Worm (Caenorhabditis elegans) whole organism, L1 larva: ENCODE measurements around the gene fkh-9.

Experiments used
- C34B4.2 ChIP-seq: sonication (generic microtip); optimal IDR thresholded peaks from 2 replicates; lab custom pipeline; 2017; ENCODE audit warnings: mild to moderate bottlenecking, missing genetic modification characterization, missing compliant biosample characterization
- Y116A8C.19 ChIP-seq: sonication (generic microtip); optimal IDR thresholded peaks from 2 replicates; lab custom pipeline; 2016; ENCODE audit warnings: missing compliant biosample characterization, missing genetic modification characterization, borderline replicate concordance
- aha-1 ChIP-seq: fragments of 150-350 bp; optimal IDR thresholded peaks from 2 replicates; lab custom pipeline; 2014; ENCODE audit warnings: missing biosample characterization, missing genetic modification characterization
- ama-1 ChIP-seq: fragments of 150-350 bp; optimal IDR thresholded peaks from 2 replicates; lab custom pipeline; 2014
- blmp-1 ChIP-seq: fragments of 150-350 bp; optimal IDR thresholded peaks from 2 replicates; lab custom pipeline; 2014; ENCODE audit warnings: missing biosample characterization, missing genetic modification characterization
- ceh-90 ChIP-seq: sonication (generic microtip); optimal IDR thresholded peaks from 2 replicates; lab custom pipeline; 2016; ENCODE audit warnings: missing genetic modification characterization, missing compliant biosample characterization
- egl-13 ChIP-seq: sonication (generic microtip); optimal IDR thresholded peaks from 2 replicates; lab custom pipeline; 2016; ENCODE audit warnings: missing genotype, missing genetic modification reagents, missing genetic modification characterization, missing compliant biosample characterization
- egl-27 ChIP-seq, 2 experiments: fragments of 150-350 bp in 1 of 2; sonication (generic microtip); optimal IDR thresholded peaks; 3 replicates each; lab custom pipeline; 2017 to 2018; ENCODE audit warnings: missing biosample characterization in 2 of 2, missing genetic modification characterization in 2 of 2, missing genetic modification reagents in 2 of 2
- elt-2 ChIP-seq: sonication (generic microtip); optimal IDR thresholded peaks from 2 replicates; lab custom pipeline; 2016; ENCODE audit warnings: missing genetic modification characterization, mild to moderate bottlenecking, inconsistent platforms, missing compliant biosample characterization, missing genetic modification reagents
- elt-3 ChIP-seq, 6 experiments: fragments of 150-350 bp in 1 of 6; sonication (generic microtip); optimal IDR thresholded peaks; 2 replicates each; lab custom pipeline; 2017 to 2018; ENCODE audit warnings: missing biosample characterization in 6 of 6, missing genetic modification characterization in 6 of 6, inconsistent platforms in 1 of 6
- fkh-10 ChIP-seq: sonication (generic microtip); optimal IDR thresholded peaks from 2 replicates; lab custom pipeline; 2017; ENCODE audit warnings: missing biosample characterization, missing genetic modification reagents, missing genetic modification characterization
- fkh-8 ChIP-seq: sonication (generic microtip); optimal IDR thresholded peaks from 2 replicates; lab custom pipeline; 2016; ENCODE audit warnings: mild to moderate bottlenecking, missing genetic modification characterization, missing compliant biosample characterization
- fos-1 ChIP-seq: fragments of 150-350 bp; optimal IDR thresholded peaks from 2 replicates; lab custom pipeline; 2014; ENCODE audit warnings: missing biosample characterization, missing genetic modification characterization
- grh-1 ChIP-seq: fragments of 200-800 bp; sonication (Bioruptor generic); IDR thresholded peaks from 2 replicates; pipeline ENCODE4 v1.3.6; 2022; ENCODE audit warnings: missing genetic modification reagents, missing genetic modification characterization, missing compliant biosample characterization
- jun-1 ChIP-seq: fragments of 150-350 bp; optimal IDR thresholded peaks from 2 replicates; lab custom pipeline; 2014; ENCODE audit warnings: missing biosample characterization, missing genetic modification reagents, missing genetic modification characterization
- lin-13 ChIP-seq: fragments of 150-350 bp; optimal IDR thresholded peaks from 2 replicates; lab custom pipeline; 2014; ENCODE audit warnings: missing biosample characterization, missing genetic modification reagents, missing genetic modification characterization
- lin-14 ChIP-seq: fragments of 200-800 bp; sonication (Bioruptor generic); optimal IDR thresholded peaks from 2 replicates; lab custom pipeline; 2018; ENCODE audit warnings: mild to moderate bottlenecking, missing genetic modification characterization, moderate library complexity, missing compliant biosample characterization
- lir-3 ChIP-seq: sonication (generic microtip); optimal IDR thresholded peaks from 2 replicates; lab custom pipeline; 2016; ENCODE audit warnings: mild to moderate bottlenecking, missing genetic modification characterization, moderate library complexity, missing compliant biosample characterization; ENCODE audit not compliant: poor library complexity
- lsy-2 ChIP-seq, 2 experiments: fragments of 150-350 bp; optimal IDR thresholded peaks; 2 replicates each; lab custom pipeline; 2014; ENCODE audit warnings: missing biosample characterization in 2 of 2, missing genetic modification characterization in 2 of 2
- mdl-1 ChIP-seq, 2 experiments: fragments of 150-350 bp; optimal IDR thresholded peaks; 2 replicates each; lab custom pipeline; 2014 to 2017; ENCODE audit warnings: missing biosample characterization in 2 of 2, missing genetic modification characterization in 2 of 2, inconsistent platforms in 1 of 2
- nhr-19 ChIP-seq: fragments of 200-800 bp; sonication (Bioruptor generic); conservative IDR thresholded peaks from 2 replicates; pipeline ENCODE4 v1.3.6; 2022; ENCODE audit warnings: missing genetic modification characterization, missing compliant biosample characterization
- nhr-20 ChIP-seq: sonication (generic microtip); optimal IDR thresholded peaks from 2 replicates; lab custom pipeline; 2016; ENCODE audit warnings: mild to moderate bottlenecking, missing genetic modification characterization, missing compliant biosample characterization
- nhr-47 ChIP-seq: sonication (generic microtip); optimal IDR thresholded peaks from 2 replicates; lab custom pipeline; 2016; ENCODE audit warnings: mild to moderate bottlenecking, missing genetic modification characterization, moderate library complexity, missing compliant biosample characterization
- nhr-71 ChIP-seq: sonication (generic microtip); optimal IDR thresholded peaks from 2 replicates; lab custom pipeline; 2016; ENCODE audit warnings: mild to moderate bottlenecking, missing genetic modification characterization, moderate library complexity, missing compliant biosample characterization
- nhr-77 ChIP-seq: fragments of 150-350 bp; optimal IDR thresholded peaks from 2 replicates; lab custom pipeline; 2014; ENCODE audit warnings: missing biosample characterization, missing genetic modification characterization
- nhr-84 ChIP-seq: sonication (generic microtip); optimal IDR thresholded peaks from 2 replicates; lab custom pipeline; 2017; ENCODE audit warnings: missing biosample characterization, missing genetic modification characterization
- nhr-85 ChIP-seq: sonication (generic microtip); peaks from one replicate; lab custom pipeline; 2016; ENCODE audit warnings: missing genetic modification characterization, inconsistent platforms, missing compliant biosample characterization
- nhr-90 ChIP-seq: sonication (generic microtip); optimal IDR thresholded peaks from 2 replicates; lab custom pipeline; 2016; ENCODE audit warnings: mild to moderate bottlenecking, missing genetic modification characterization, missing compliant biosample characterization; ENCODE audit not compliant: poor library complexity
- pax-3 ChIP-seq: fragments of 200-800 bp; sonication (Bioruptor generic); optimal IDR thresholded peaks from 2 replicates; lab custom pipeline; 2018; ENCODE audit warnings: mild to moderate bottlenecking, missing genetic modification characterization, moderate library complexity, missing compliant biosample characterization
- pqm-1 ChIP-seq: sonication (generic microtip); optimal IDR thresholded peaks from 3 replicates; lab custom pipeline; 2017; ENCODE audit warnings: missing biosample characterization, missing genetic modification characterization
- rnt-1 ChIP-seq: sonication (generic microtip); optimal IDR thresholded peaks from 2 replicates; lab custom pipeline; 2016; ENCODE audit warnings: mild to moderate bottlenecking, missing genetic modification characterization, moderate library complexity, missing compliant biosample characterization
- snu-23 ChIP-seq: sonication (generic microtip); optimal IDR thresholded peaks from 2 replicates; lab custom pipeline; 2016; ENCODE audit warnings: missing genetic modification characterization, missing compliant biosample characterization
- sup-37 ChIP-seq: fragments of 200-800 bp; sonication (Bioruptor generic); optimal IDR thresholded peaks from 2 replicates; lab custom pipeline; 2018; ENCODE audit warnings: mild to moderate bottlenecking, missing genetic modification characterization, missing compliant biosample characterization
- tbx-2 ChIP-seq: sonication (generic microtip); optimal IDR thresholded peaks from 2 replicates; lab custom pipeline; 2016; ENCODE audit warnings: missing genetic modification characterization, missing compliant biosample characterization
- tlp-1 ChIP-seq: fragments of 150-350 bp; optimal IDR thresholded peaks from 2 replicates; lab custom pipeline; 2014; ENCODE audit warnings: missing biosample characterization, missing genetic modification characterization
- unc-62 ChIP-seq: fragments of 150-350 bp; optimal IDR thresholded peaks from 2 replicates; lab custom pipeline; 2014; ENCODE audit warnings: missing biosample characterization, missing genetic modification reagents, missing genetic modification characterization
- xbp-1 ChIP-seq: sonication (generic microtip); optimal IDR thresholded peaks from 2 replicates; lab custom pipeline; 2016; ENCODE audit warnings: missing genetic modification characterization, missing compliant biosample characterization
- ztf-11 ChIP-seq, 2 experiments: sonication (generic microtip); optimal IDR thresholded peaks; 2 replicates each; lab custom pipeline; 2016 to 2017; ENCODE audit warnings: missing genetic modification characterization in 2 of 2, missing biosample characterization in 1 of 2, missing compliant biosample characterization in 1 of 2

Gene fkh-9

DNA sequence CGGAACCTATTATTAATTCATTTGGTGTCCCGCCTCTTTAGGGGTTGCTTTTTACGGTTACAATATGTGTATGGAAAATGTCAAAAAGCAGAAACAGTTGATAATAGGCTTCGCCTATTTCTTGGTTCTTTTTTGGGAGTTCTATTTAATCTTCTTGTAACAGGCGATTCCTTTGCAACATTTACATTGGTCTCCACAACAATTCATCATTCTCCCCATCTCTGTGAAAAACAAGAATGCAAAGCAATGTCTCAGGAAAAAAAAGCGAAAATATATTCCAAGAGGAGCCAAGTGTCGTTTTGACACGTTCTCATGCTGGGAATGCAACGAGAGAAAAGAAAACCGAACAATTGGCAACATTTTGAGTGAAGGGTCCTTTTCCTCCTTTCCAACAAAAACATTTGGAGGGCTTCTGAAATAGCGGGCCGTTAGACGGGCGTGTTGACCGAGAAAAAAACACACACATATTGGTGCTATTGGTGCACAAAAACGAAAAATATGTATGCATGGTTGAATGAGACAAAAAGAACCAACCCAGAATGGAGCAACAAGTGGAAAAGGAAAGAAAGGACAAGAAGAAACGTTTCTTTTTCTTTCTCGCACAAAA lies 1.9 kb upstream of the fkh-9 start:
- TF ChIP-seq fkh-10 (peak; percentile 14), lin-14 (GFP tag; lab: Kevin White, UChicago) (peak; percentile 32), tlp-1 (tag; lab: Kevin White, UChicago) (no peak)

DNA sequence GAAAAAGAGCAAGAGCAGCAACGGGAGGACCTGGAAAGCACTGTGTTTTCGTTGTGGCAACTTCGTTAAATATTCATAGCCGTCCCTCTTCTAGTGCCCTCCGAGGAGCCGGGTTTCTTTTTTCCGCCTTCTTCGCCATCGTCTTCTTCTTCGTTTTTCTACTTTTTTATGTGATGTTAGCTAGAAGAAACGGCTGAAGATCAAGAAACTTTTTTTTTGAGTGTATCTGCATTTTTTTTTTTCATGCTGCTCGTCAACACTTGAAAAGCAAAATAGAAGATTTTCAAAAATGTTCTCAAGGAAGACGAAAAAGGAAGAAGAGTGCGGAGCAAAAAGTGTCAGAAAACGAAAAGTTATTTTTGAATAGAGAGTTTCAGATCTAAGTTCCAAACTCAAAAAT lies 548 bp upstream of the fkh-9 start:
- TF ChIP-seq grh-1 (no peak), fkh-8 (tag; lab: Kevin White, UChicago) (no peak), fkh-10 (peak; percentile 42), egl-13 (no peak), lin-13 (GFP tag; lab: Kevin White, UChicago) (no peak), jun-1 (tag; lab: Kevin White, UChicago) (no peak), unc-62 (GFP tag; lab: Kevin White, UChicago) (no peak), nhr-47 (tag; lab: Kevin White, UChicago) (no peak)

DNA sequence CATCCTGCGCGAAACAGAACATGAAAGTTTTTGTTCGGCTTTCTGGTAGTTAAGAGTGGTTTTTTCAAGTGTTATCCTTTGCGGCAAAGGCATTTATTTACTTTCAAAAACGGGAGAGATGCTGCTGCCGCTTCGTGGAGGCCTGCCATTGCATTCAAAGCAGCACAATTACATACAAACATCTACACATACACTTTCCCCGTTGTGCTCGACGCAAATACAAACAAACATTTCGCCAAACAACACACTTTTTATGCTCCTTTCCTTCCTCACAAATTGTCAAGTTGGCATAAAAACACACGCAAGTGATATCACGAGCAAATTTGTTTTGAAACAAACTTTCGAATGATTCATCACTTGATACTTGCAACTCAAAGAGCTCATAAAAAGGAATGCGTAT lies 591 bp downstream of the fkh-9 start:
- TF ChIP-seq Y116A8C.19: no peak
- peak in 1 of 2 experiments; percentile 21 for TF ChIP-seq egl-27 (tag; optimal IDR thresholded peaks at IDR 0.05; lab: Kevin White, UChicago)
- no peak for TF ChIP-seq pax-3 (tag; lab: Kevin White, UChicago)
- no peak for TF ChIP-seq xbp-1 (tag; lab: Kevin White, UChicago)
- peak; percentile 5 for TF ChIP-seq nhr-20
- peak; percentile 44 for TF ChIP-seq nhr-77 (tag; lab: Kevin White, UChicago)
- peak in 1 of 2 experiments; percentile 12 for TF ChIP-seq mdl-1 (tag; optimal IDR thresholded peaks at IDR 0.05; lab: Kevin White, UChicago)
- peak; percentile 1 for TF ChIP-seq ama-1 (lab: Kevin White, UChicago)
- peak; percentile 11 for TF ChIP-seq rnt-1 (tag; lab: Kevin White, UChicago)
- TF ChIP-seq pqm-1: no peak
- TF ChIP-seq lin-13 (GFP tag; lab: Kevin White, UChicago): no peak
- TF ChIP-seq lin-14 (GFP tag; lab: Kevin White, UChicago): peak; percentile 55
- no peak for TF ChIP-seq nhr-71 (tag; lab: Kevin White, UChicago)
- TF ChIP-seq tbx-2: peak; percentile 45

DNA sequence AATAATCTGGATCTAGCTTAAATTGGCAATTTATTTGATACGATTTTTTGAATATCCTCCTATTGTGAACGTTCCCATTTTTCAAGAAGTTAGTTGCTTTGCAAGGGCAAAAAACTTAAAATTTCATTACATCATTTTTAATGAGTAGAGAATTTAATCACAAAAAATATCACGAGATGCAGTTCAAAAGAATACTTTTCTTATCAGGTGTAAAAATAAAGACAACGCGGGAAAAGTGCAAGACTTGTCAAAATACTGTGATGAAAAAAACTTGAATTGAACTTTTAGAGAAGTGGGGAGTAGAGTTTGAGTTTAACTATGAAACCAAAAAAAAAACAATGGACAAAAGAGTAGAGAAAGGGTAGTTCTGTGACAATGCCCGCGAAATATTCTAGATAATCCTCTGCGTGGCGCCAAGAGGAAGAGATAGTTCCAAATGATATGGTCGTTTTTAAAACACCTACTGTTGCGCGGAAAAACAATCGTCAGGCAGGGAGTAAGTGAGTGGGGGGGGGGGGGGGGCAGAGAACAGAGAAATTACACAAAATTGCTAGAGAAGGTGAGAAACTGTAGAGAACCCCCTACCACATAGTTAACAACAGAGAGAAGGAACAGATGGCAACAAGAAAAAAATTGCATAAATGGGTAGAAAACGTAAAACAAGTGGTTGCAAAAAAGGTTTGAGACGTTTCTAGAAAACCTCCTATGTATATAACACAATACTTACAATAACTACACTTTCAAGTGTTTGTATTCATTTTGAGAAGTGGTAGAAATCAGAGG lies 1.7 kb downstream of the fkh-9 start:
- TF ChIP-seq unc-62 (GFP tag; lab: Kevin White, UChicago) (no peak), elt-2 (peak; percentile 68), blmp-1 (tag; lab: Kevin White, UChicago) (peak; percentile 35), snu-23 (GFP tag; lab: Kevin White, UChicago) (peak; percentile 1), C34B4.2 (tag; lab: Kevin White, UChicago) (no peak), lin-14 (GFP tag; lab: Kevin White, UChicago) (peak; percentile 25), nhr-19 (GFP tag; lab: Robert Waterston, UW) (no peak), ceh-90 (tag; lab: Kevin White, UChicago) (no peak), lsy-2 (tag; optimal IDR thresholded peaks at IDR 0.05; lab: Kevin White, UChicago) (no peak), pax-3 (tag; lab: Kevin White, UChicago) (no peak), nhr-85 (tag; lab: Kevin White, UChicago) (peak; percentile 72)

DNA sequence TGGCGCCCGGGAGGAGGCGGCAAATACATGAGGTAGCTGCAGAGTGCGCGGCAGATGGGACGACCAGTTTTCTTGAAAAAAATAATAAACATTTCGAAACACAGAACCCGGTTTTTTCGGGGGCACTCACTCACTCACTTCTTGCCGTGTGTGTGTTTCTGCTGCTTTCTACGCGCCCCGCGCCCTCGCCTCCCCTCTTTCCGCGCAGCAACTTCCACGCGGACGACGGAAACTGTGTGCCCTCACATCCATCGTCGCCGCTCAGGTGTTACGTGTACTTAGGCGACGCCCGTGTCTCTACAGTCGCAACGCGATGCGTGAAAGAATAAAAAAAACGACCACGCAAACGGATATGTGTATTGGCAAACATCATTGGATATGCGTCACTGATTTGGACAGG lies 2.3 kb downstream of the fkh-9 start:
- TF ChIP-seq aha-1 (tag; lab: Kevin White, UChicago): no peak
- TF ChIP-seq nhr-85 (tag; lab: Kevin White, UChicago): no peak
- TF ChIP-seq fkh-8 (tag; lab: Kevin White, UChicago): no peak
- TF ChIP-seq nhr-47 (tag; lab: Kevin White, UChicago): no peak
- TF ChIP-seq sup-37 (GFP tag; lab: Kevin White, UChicago): peak; percentile 1
- no peak for TF ChIP-seq ztf-11 (tag; optimal IDR thresholded peaks at IDR 0.05; lab: Kevin White, UChicago)
- TF ChIP-seq elt-3 (tag; optimal IDR thresholded peaks at IDR 0.05; lab: Kevin White, UChicago): no peak
- no peak for TF ChIP-seq rnt-1 (tag; lab: Kevin White, UChicago)
- TF ChIP-seq blmp-1 (tag; lab: Kevin White, UChicago): peak; percentile 27
- TF ChIP-seq fkh-10: no peak
- TF ChIP-seq mdl-1 (tag; optimal IDR thresholded peaks at IDR 0.05; lab: Kevin White, UChicago): no peak
- no peak for TF ChIP-seq nhr-84 (tag; lab: Kevin White, UChicago)
- no peak for TF ChIP-seq nhr-90
- TF ChIP-seq fos-1 (tag; lab: Kevin White, UChicago): no peak
- TF ChIP-seq nhr-77 (tag; lab: Kevin White, UChicago): no peak
- TF ChIP-seq lir-3 (tag; lab: Kevin White, UChicago): no peak
